Worm (Caenorhabditis elegans): Measurements from ENCODE around the gene mrpl-32.

The mrpl-32 gene

ce11 chrIII:8483853-8484252 lies 34.3 kb downstream of the mrpl-32 start, which contains the start of gene F42H10.3:
F42H10.3 (plus strand) TSS chrIII:8484153.
- TF ChIP-seq fkh-10 (GFP tag; optimal IDR thresholded peaks at IDR 0.05) (no peak), pha-4 (tag; optimal IDR thresholded peaks at IDR 0.05) (no peak), nhr-67 (tag; optimal IDR thresholded peaks at IDR 0.05) (no peak), nhr-28 (tag; optimal IDR thresholded peaks at IDR 0.05) (no peak), nhr-77 (tag; optimal IDR thresholded peaks at IDR 0.05) (no peak), nhr-12 (tag; optimal IDR thresholded peaks at IDR 0.05) (no peak), ceh-16 (tag; optimal IDR thresholded peaks at IDR 0.05) (no peak), nhr-237 (tag; optimal IDR thresholded peaks at IDR 0.05) (no peak), ceh-28 (tag; optimal IDR thresholded peaks at IDR 0.05) (no peak), hmg-11 (tag; optimal IDR thresholded peaks at IDR 0.05) (no peak), nhr-23 (tag; optimal IDR thresholded peaks at IDR 0.05) (no peak)

- TF ChIP-seq ZK546.5 (tag; optimal IDR thresholded peaks at IDR 0.05): no peak
- TF ChIP-seq nfya-1 (tag; optimal IDR thresholded peaks at IDR 0.05; ENCODE audit: insufficient read depth): peak; percentile 67
- TF ChIP-seq snpc-4 (tag; optimal IDR thresholded peaks at IDR 0.05): peak; percentile 1
- TF ChIP-seq aly-2 (tag; optimal IDR thresholded peaks at IDR 0.05): no peak
- peak; percentile 15 for TF ChIP-seq nhr-25 (tag; optimal IDR thresholded peaks at IDR 0.05)
- TF ChIP-seq nhr-23 (tag; optimal IDR thresholded peaks at IDR 0.05): peak; percentile 50
- no peak for TF ChIP-seq lsy-12 (tag; optimal IDR thresholded peaks at IDR 0.05)
- TF ChIP-seq pha-4 (tag; optimal IDR thresholded peaks at IDR 0.05): peak; percentile 76
- peak; percentile 87 for TF ChIP-seq lin-15B (tag; optimal IDR thresholded peaks at IDR 0.05)
- peak; percentile 23 for TF ChIP-seq hmg-11 (tag; optimal IDR thresholded peaks at IDR 0.05)
These were observed 40.7 kb downstream of the mrpl-32 start, which contains the start of the genes ess-2 and F42H10.2 for ce11 chrIII:8490254-8490653. ess-2 (minus strand) TSS chrIII:8490352. F42H10.2 (plus strand) TSS chrIII:8490620.

- TF ChIP-seq pha-4 (tag; optimal IDR thresholded peaks at IDR 0.05): no peak
- no peak for TF ChIP-seq nhr-25 (tag; optimal IDR thresholded peaks at IDR 0.05)
- no peak for TF ChIP-seq daf-12 (tag; optimal IDR thresholded peaks at IDR 0.05)
- TF ChIP-seq nhr-43 (tag; optimal IDR thresholded peaks at IDR 0.05; ENCODE audit: poor library complexity, severe bottlenecking): no peak
- TF ChIP-seq nhr-11 (tag; optimal IDR thresholded peaks at IDR 0.05): no peak
- TF ChIP-seq nhr-77 (tag; optimal IDR thresholded peaks at IDR 0.05): no peak
- TF ChIP-seq pqm-1 (tag; optimal IDR thresholded peaks at IDR 0.05): no peak
- no peak for TF ChIP-seq ztf-4 (tag; optimal IDR thresholded peaks at IDR 0.05)
These were observed 42.4 kb downstream of the mrpl-32 start for ce11 chrIII:8491945-8492344.

ce11 chrIII:8494708-8495107 lies 45.2 kb downstream of the mrpl-32 start, which contains the start of gene pac-1:
pac-1 (plus strand) TSS chrIII:8495008.
- TF ChIP-seq lin-39 (tag; optimal IDR thresholded peaks at IDR 0.05) (no peak), ceh-82 (tag; optimal IDR thresholded peaks at IDR 0.05) (no peak), egl-27 (tag; optimal IDR thresholded peaks at IDR 0.05) (no peak), hmg-11 (tag; optimal IDR thresholded peaks at IDR 0.05) (no peak), elt-3 (tag; optimal IDR thresholded peaks at IDR 0.05) (no peak), fos-1 (tag; optimal IDR thresholded peaks at IDR 0.05) (no peak)
